Worm (Caenorhabditis elegans) whole organism, early embryonic: Measurements from ENCODE around the gene col-153.

Experiments used
- ama-1 ChIP-seq: fragments of 150-350 bp; optimal IDR thresholded peaks from 2 replicates; lab custom pipeline; 2014
- ceh-13 ChIP-seq: fragments of 200-800 bp; sonication (Bioruptor generic); optimal IDR thresholded peaks from 2 replicates; lab custom pipeline; 2018; ENCODE audit warnings: mild to moderate bottlenecking, missing genetic modification characterization, missing compliant biosample characterization
- ets-7 ChIP-seq: sonication (generic microtip); optimal IDR thresholded peaks from 2 replicates; lab custom pipeline; 2016; ENCODE audit warnings: missing genotype, missing genetic modification characterization, missing compliant biosample characterization
- hmbx-1 ChIP-seq: sonication (generic microtip); optimal IDR thresholded peaks from 2 replicates; lab custom pipeline; 2016; ENCODE audit warnings: mild to moderate bottlenecking, missing genetic modification characterization, missing compliant biosample characterization
- hmg-4 ChIP-seq: fragments of 200-800 bp; sonication (Bioruptor generic); optimal IDR thresholded peaks from 2 replicates; lab custom pipeline; 2018; ENCODE audit warnings: mild to moderate bottlenecking, missing genetic modification characterization, missing compliant biosample characterization
- hnd-1 ChIP-seq: sonication (generic microtip); optimal IDR thresholded peaks from 2 replicates; lab custom pipeline; 2016; ENCODE audit warnings: missing genetic modification characterization, missing compliant biosample characterization
- pes-1 ChIP-seq: fragments of 200-800 bp; sonication (Bioruptor generic); IDR thresholded peaks from 2 replicates; pipeline ENCODE4 v1.3.6; 2022; ENCODE audit warnings: missing genetic modification reagents, missing genetic modification characterization, missing compliant biosample characterization
- scrt-1 ChIP-seq: fragments of 200-800 bp; sonication (Bioruptor generic); IDR thresholded peaks from 2 replicates; pipeline ENCODE4 v1.3.6; 2022; ENCODE audit warnings: missing genetic modification characterization, missing compliant biosample characterization
- tbx-11 ChIP-seq: fragments of 200-800 bp; sonication (Bioruptor generic); IDR thresholded peaks from 2 replicates; pipeline ENCODE4 v1.3.6; 2022; ENCODE audit warnings: missing genetic modification characterization, missing compliant biosample characterization
- tbx-37 ChIP-seq: fragments of 200-800 bp; sonication (Bioruptor generic); conservative IDR thresholded peaks from 2 replicates; pipeline ENCODE4 v1.3.6; 2022; ENCODE audit warnings: missing genetic modification reagents, missing genetic modification characterization, missing compliant biosample characterization
- tra-4 ChIP-seq: sonication (generic microtip); optimal IDR thresholded peaks from 2 replicates; lab custom pipeline; 2017; ENCODE audit warnings: missing genetic modification characterization, missing compliant biosample characterization

DNA sequence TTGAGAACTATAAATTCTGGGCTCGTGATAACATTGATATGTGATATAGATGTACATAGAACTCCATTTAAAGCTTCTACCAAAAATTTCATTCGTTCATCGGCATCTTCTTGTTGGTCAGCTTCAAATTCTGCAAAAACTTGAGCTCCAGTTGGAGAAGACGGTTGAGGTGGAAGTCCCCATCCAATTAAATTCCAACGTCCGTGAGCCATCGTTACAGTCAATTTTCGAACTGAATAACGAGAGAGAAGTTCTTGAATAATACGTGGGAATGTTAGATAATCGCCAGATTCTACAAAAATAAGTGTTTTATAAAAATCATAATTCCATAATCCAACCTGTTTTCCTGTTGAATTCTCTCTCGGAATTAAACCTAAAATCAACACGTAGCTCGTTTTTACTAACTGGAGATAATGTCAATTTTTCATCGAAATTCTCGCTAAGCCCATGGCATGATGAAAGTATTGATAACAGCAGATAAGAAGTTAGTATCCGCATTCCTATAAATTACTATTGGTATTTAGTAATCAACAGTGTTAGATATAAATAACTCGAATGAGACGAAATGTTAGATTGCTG, 8.8 kb downstream of the col-153 start, which contains the start of gene pigt-1:
- TF ChIP-seq ama-1 (lab: Kevin White, UChicago) (peak; percentile 37), scrt-1 (GFP tag; lab: Robert Waterston, UW) (no peak), pes-1 (GFP tag; lab: Robert Waterston, UW) (no peak), hmbx-1 (no peak), hmg-4 (GFP tag; lab: Kevin White, UChicago) (no peak), tbx-37 (no peak), hnd-1 (no peak), ceh-13 (GFP tag; lab: Kevin White, UChicago) (no peak), tra-4 (tag; lab: Kevin White, UChicago) (no peak), tbx-11 (GFP tag; lab: Robert Waterston, UW) (no peak), ets-7 (tag; lab: Kevin White, UChicago) (no peak)
